Fruit fly (Drosophila melanogaster) whole organism, pupa: ENCODE results near the gene wgn.

Experiments
- CG10348 ChIP-seq: fragments of 200-800 bp; sonication (Bioruptor generic); IDR thresholded peaks from 2 replicates; pipeline ENCODE4 v1.3.6; 2022; ENCODE audit warnings: missing biosample characterization, missing genetic modification characterization
- CG12605 ChIP-seq: fragments of 200-800 bp; sonication (Bioruptor generic); IDR thresholded peaks from 2 replicates; pipeline ENCODE4 v1.3.6; 2022; ENCODE audit warnings: missing biosample characterization, missing genetic modification characterization
- CG13204 ChIP-seq: fragments of 200-800 bp; sonication (Bioruptor generic); optimal IDR thresholded peaks from 2 replicates; lab custom pipeline; 2018; ENCODE audit warnings: missing biosample characterization, mild to moderate bottlenecking, missing genetic modification characterization, moderate library complexity
- CG14655 ChIP-seq: fragments of 200-800 bp; sonication (Bioruptor generic); optimal IDR thresholded peaks from 3 replicates; lab custom pipeline; 2017; ENCODE audit warnings: mild to moderate bottlenecking, missing biosample characterization, missing genetic modification reagents, missing genetic modification characterization
- CG15710 ChIP-seq: fragments of 200-800 bp; sonication (Bioruptor generic); optimal IDR thresholded peaks from 2 replicates; lab custom pipeline; 2018; ENCODE audit warnings: missing biosample characterization, mild to moderate bottlenecking, missing genetic modification characterization, moderate library complexity
- CG17806 ChIP-seq: fragments of 200-800 bp; sonication (Bioruptor generic); optimal IDR thresholded peaks from 2 replicates; lab custom pipeline; 2018; ENCODE audit warnings: missing biosample characterization, mild to moderate bottlenecking, missing genetic modification characterization, moderate library complexity
- CG32121 ChIP-seq: fragments of 200-800 bp; sonication (Bioruptor generic); IDR thresholded peaks from 2 replicates; pipeline ENCODE4 v1.3.6; 2022; ENCODE audit warnings: missing biosample characterization, missing genetic modification characterization
- CG34367 ChIP-seq: fragments of 200-800 bp; sonication (Bioruptor generic); optimal IDR thresholded peaks from 2 replicates; lab custom pipeline; 2018; ENCODE audit warnings: missing biosample characterization, mild to moderate bottlenecking, missing genetic modification characterization
- CG4496 ChIP-seq: fragments of 200-800 bp; sonication (Bioruptor generic); IDR thresholded peaks from 3 replicates; pipeline ENCODE4 v1.3.6; 2022; ENCODE audit warnings: missing biosample characterization, missing genetic modification characterization
- CG8159 ChIP-seq: fragments of 200-800 bp; sonication (Bioruptor generic); optimal IDR thresholded peaks from 3 replicates; lab custom pipeline; 2018; ENCODE audit warnings: missing biosample characterization, mild to moderate bottlenecking, missing genetic modification characterization, moderate library complexity
- CG8301 ChIP-seq: fragments of 200-800 bp; sonication (Bioruptor generic); optimal IDR thresholded peaks from 2 replicates; lab custom pipeline; 2018; ENCODE audit warnings: missing biosample characterization, mild to moderate bottlenecking, missing genetic modification characterization
- CG9948 ChIP-seq: fragments of 200-800 bp; sonication (Bioruptor generic); optimal IDR thresholded peaks from 2 replicates; lab custom pipeline; 2018; ENCODE audit warnings: missing biosample characterization, mild to moderate bottlenecking, missing genetic modification characterization, moderate library complexity
- D1 ChIP-seq: fragments of 200-800 bp; sonication (Bioruptor generic); optimal IDR thresholded peaks from 2 replicates; lab custom pipeline; 2018; ENCODE audit warnings: missing biosample characterization, mild to moderate bottlenecking, missing genetic modification characterization, moderate library complexity
- EcR ChIP-seq: fragments of 200-800 bp; sonication (Bioruptor generic); optimal IDR thresholded peaks from 3 replicates; lab custom pipeline; 2019; ENCODE audit warnings: missing biosample characterization, missing genetic modification characterization, mild to moderate bottlenecking, moderate library complexity, missing genetic modification reagents
- Ets98B ChIP-seq: fragments of 200-800 bp; sonication (Bioruptor generic); IDR thresholded peaks from 2 replicates; pipeline ENCODE4 v1.3.6; 2022; ENCODE audit warnings: missing biosample characterization, missing genetic modification characterization
- Pif1A ChIP-seq: fragments of 200-800 bp; sonication (Bioruptor generic); optimal IDR thresholded peaks from 3 replicates; lab custom pipeline; 2016; ENCODE audit warnings: missing biosample characterization, missing genetic modification characterization
- Pif1B ChIP-seq: fragments of 200-800 bp; sonication (Bioruptor generic); optimal IDR thresholded peaks from 3 replicates; lab custom pipeline; 2016; ENCODE audit warnings: missing biosample characterization, missing genetic modification characterization
- Snoo ChIP-seq: fragments of 200-800 bp; sonication (Bioruptor generic); optimal IDR thresholded peaks from 3 replicates; lab custom pipeline; 2017; ENCODE audit warnings: missing biosample characterization, mild to moderate bottlenecking, missing genetic modification characterization, inconsistent platforms
- fd96Ca ChIP-seq: fragments of 200-800 bp; sonication (Bioruptor generic); IDR thresholded peaks from 3 replicates; pipeline ENCODE4 v1.3.6; 2022; ENCODE audit warnings: missing biosample characterization, missing genetic modification characterization
- gl ChIP-seq: fragments of 200-800 bp; sonication (Bioruptor generic); optimal IDR thresholded peaks from 2 replicates; lab custom pipeline; 2018; ENCODE audit warnings: missing biosample characterization, mild to moderate bottlenecking, missing genetic modification characterization
- rn ChIP-seq: fragments of 200-800 bp; sonication (Bioruptor generic); IDR thresholded peaks from 2 replicates; pipeline ENCODE4 v1.3.6; 2022; ENCODE audit warnings: missing biosample characterization, missing genetic modification characterization

Gene wgn

dm6 chrX:18618122-18618521, 16.6 kb downstream of the wgn start:
- TF ChIP-seq D1 (tag; lab: Kevin White, UChicago): no peak
- peak; percentile 12 for TF ChIP-seq CG15710 (tag; lab: Kevin White, UChicago)
- TF ChIP-seq Ets98B (GFP tag; lab: Robert Waterston, UW): no peak
- peak; percentile 31 for TF ChIP-seq CG8159 (tag; lab: Kevin White, UChicago)
- TF ChIP-seq, all 21 proteins: peak for 2

DNA sequence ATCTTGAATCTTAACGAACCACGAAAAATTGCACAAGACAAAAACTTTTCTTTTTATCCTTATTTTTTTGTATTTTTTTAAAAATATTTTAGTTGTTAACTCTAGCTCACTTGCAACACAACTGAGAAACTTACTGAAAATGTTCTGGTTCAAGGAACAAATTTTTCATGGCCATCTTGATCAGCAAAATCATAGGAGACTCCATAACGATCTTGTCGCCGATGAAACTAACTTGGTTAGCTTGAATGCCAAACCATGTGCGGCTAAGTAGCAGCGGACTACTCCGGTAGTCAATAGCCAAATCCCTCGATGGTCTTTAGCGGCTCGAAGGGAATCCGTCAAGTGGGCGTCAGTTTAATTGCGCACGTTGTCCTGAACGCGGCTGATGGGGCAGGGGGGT, 17.2 kb downstream of the wgn start, which contains the start of gene CG15040:
Gene CG15040, minus strand, starts transcription at position 101 of the 400 bp plus-strand sequence.
- TF ChIP-seq CG12605 (GFP tag; lab: Robert Waterston, UW) (no peak), CG9948 (no peak), Snoo (tag; lab: Kevin White, UChicago) (no peak), EcR (GFP tag; lab: Kevin White, UChicago) (no peak), CG4496 (GFP tag; lab: Robert Waterston, UW) (no peak)

dm6 chrX:18613434-18613833, 21.3 kb downstream of the wgn start:
- no peak for TF ChIP-seq CG13204 (GFP tag; lab: Kevin White, UChicago)
- TF ChIP-seq D1 (tag; lab: Kevin White, UChicago): no peak
- no peak for TF ChIP-seq EcR (GFP tag; lab: Kevin White, UChicago)
- 0 out of 3 replicates have a peak, but pooled peaks have one; percentile 7 for TF ChIP-seq fd96Ca (GFP tag; lab: Robert Waterston, UW)
- peak; percentile 8 for TF ChIP-seq CG34367
- peak; percentile 28 for TF ChIP-seq CG9948
- TF ChIP-seq Pif1B: no peak
- TF ChIP-seq CG32121: no peak
- peak; percentile 17 for TF ChIP-seq Pif1A (GFP tag; lab: Kevin White, UChicago)
- TF ChIP-seq CG8301 (tag; lab: Kevin White, UChicago): no peak
- no peak for TF ChIP-seq rn (GFP tag; lab: Robert Waterston, UW)
- peak; percentile 40 for TF ChIP-seq CG15710 (tag; lab: Kevin White, UChicago)
- peak; percentile 29 for TF ChIP-seq CG14655 (GFP tag; lab: Kevin White, UChicago)
- TF ChIP-seq CG10348 (GFP tag; lab: Robert Waterston, UW): no peak
- TF ChIP-seq CG17806 (tag; lab: Kevin White, UChicago): no peak
- no peak for TF ChIP-seq Ets98B (GFP tag; lab: Robert Waterston, UW)
- no peak for TF ChIP-seq Snoo (tag; lab: Kevin White, UChicago)
- peak; percentile 64 for TF ChIP-seq CG8159 (tag; lab: Kevin White, UChicago)
- TF ChIP-seq gl: no peak
- no peak for TF ChIP-seq CG12605 (GFP tag; lab: Robert Waterston, UW)
- TF ChIP-seq CG4496 (GFP tag; lab: Robert Waterston, UW): 0 out of 3 replicates have a peak, but pooled peaks have one; percentile 19

DNA sequence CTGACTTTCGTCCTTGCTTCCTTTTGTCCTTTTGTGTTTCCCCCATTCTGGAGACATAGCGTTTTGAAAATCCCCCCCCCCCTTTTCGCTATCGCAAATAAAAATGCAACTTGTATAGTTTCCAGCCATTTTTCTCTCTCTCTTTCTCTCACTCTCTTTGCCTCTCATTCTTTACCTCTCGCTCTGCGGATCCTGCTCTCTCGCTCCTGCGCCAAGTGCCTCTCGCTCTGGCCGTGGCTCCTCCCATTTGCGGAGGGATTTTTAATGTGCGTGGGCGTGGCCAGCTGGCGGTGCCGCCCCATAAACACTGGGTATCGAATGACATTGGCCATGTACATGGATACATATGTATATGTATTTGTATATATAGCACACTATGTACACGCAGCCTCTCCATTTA, 47.4 kb downstream of the wgn start:
- no peak for TF ChIP-seq CG12605 (GFP tag; lab: Robert Waterston, UW)
- TF ChIP-seq Pif1A (GFP tag; lab: Kevin White, UChicago): no peak
- no peak for TF ChIP-seq CG8159 (tag; lab: Kevin White, UChicago)
- TF ChIP-seq CG15710 (tag; lab: Kevin White, UChicago): no peak
- no peak for TF ChIP-seq Snoo (tag; lab: Kevin White, UChicago)
- no peak for TF ChIP-seq D1 (tag; lab: Kevin White, UChicago)
- TF ChIP-seq EcR (GFP tag; lab: Kevin White, UChicago): no peak
- TF ChIP-seq CG14655 (GFP tag; lab: Kevin White, UChicago): no peak
- TF ChIP-seq CG13204 (GFP tag; lab: Kevin White, UChicago): no peak
- TF ChIP-seq CG9948: no peak
- TF ChIP-seq CG4496 (GFP tag; lab: Robert Waterston, UW): no peak
- no peak for TF ChIP-seq Pif1B

dm6 chrX:18575151-18575550, 59.6 kb downstream of the wgn start:
- TF ChIP-seq CG17806 (tag; lab: Kevin White, UChicago) (no peak), gl (no peak), Snoo (tag; lab: Kevin White, UChicago) (no peak), Pif1A (GFP tag; lab: Kevin White, UChicago) (no peak), CG8301 (tag; lab: Kevin White, UChicago) (no peak)
